Fruit fly (Drosophila melanogaster) whole organism, wandering third instar larva: ENCODE measurements around the gene CG8031.

Source experiments
- Dfd ChIP-seq: fragments of >200 bp; optimal IDR thresholded peaks from 2 replicates; lab custom pipeline; 2017; ENCODE audit warnings: missing biosample characterization, missing genetic modification characterization
- OdsH ChIP-seq: fragments of 200-800 bp; sonication (Bioruptor generic); optimal IDR thresholded peaks from 2 replicates; lab custom pipeline; 2016; ENCODE audit warnings: missing biosample characterization, mild to moderate bottlenecking, missing genetic modification characterization
- Vsx2 ChIP-seq: fragments of 200-300, 225-300 bp; sonication (Bioruptor generic); optimal IDR thresholded peaks from 2 replicates; lab custom pipeline; 2018; ENCODE audit warnings: missing biosample characterization, missing genetic modification characterization; ENCODE audit not compliant: partially characterized antibody
- psq ChIP-seq: fragments of 200-800 bp; sonication (Bioruptor generic); optimal IDR thresholded peaks from 3 replicates; lab custom pipeline; 2017; ENCODE audit warnings: missing biosample characterization, mild to moderate bottlenecking, missing genetic modification characterization, moderate library complexity
- rgr ChIP-seq: fragments of 200-800 bp; sonication (Bioruptor generic); optimal IDR thresholded peaks from 3 replicates; lab custom pipeline; 2016; ENCODE audit warnings: missing biosample characterization, mild to moderate bottlenecking, missing genetic modification characterization
- usp ChIP-seq: fragments of >200 bp; optimal IDR thresholded peaks from 2 replicates; lab custom pipeline; 2017; ENCODE audit warnings: missing biosample characterization, missing genetic modification characterization

dm6 chr3R:13033670-13034069, 22.6 kb upstream of the CG8031 start:
- TF ChIP-seq usp (GFP tag; lab: Kevin White, UChicago) (no peak), Vsx2 (GFP tag; lab: Kevin White, UChicago) (no peak), rgr (GFP tag; lab: Kevin White, UChicago) (no peak), psq (GFP tag; lab: Kevin White, UChicago) (no peak), OdsH (GFP tag; lab: Kevin White, UChicago) (no peak), Dfd (no peak)
